Fruit fly (Drosophila melanogaster): ENCODE measurements around the gene P5CDh1.

The P5CDh1 gene

dm6 chr3L:21859299-21860052, 18.3 kb upstream of the P5CDh1 start:
- no peak for TF ChIP-seq rn (GFP tag; IDR thresholded peaks at IDR 0.05)
- peak; percentile 7 for TF ChIP-seq CG9948 (tag; optimal IDR thresholded peaks at IDR 0.05)
- no peak for TF ChIP-seq Pif1A (GFP tag; optimal IDR thresholded peaks at IDR 0.05)
- peak; percentile 29 for TF ChIP-seq CG14655 (GFP tag; optimal IDR thresholded peaks at IDR 0.05)
- peak; percentile 13 for TF ChIP-seq CG17806 (tag; optimal IDR thresholded peaks at IDR 0.05)
- peak; percentile 36 for TF ChIP-seq CG15710 (tag; optimal IDR thresholded peaks at IDR 0.05)
- peak; percentile 57 for TF ChIP-seq CG8159 (tag; optimal IDR thresholded peaks at IDR 0.05)

dm6 chr3L:21848320-21848719, 7.2 kb upstream of the P5CDh1 start:
- TF ChIP-seq CG12605 (GFP tag; IDR thresholded peaks at IDR 0.05) (no peak), Ets98B (GFP tag; IDR thresholded peaks at IDR 0.05) (no peak), CG14655 (GFP tag; optimal IDR thresholded peaks at IDR 0.05) (peak; percentile 10), D1 (tag; optimal IDR thresholded peaks at IDR 0.05) (no peak), CG8159 (tag; optimal IDR thresholded peaks at IDR 0.05) (no peak), CG34367 (tag; optimal IDR thresholded peaks at IDR 0.05) (no peak), CG8301 (tag; optimal IDR thresholded peaks at IDR 0.05) (no peak), CG10348 (GFP tag; IDR thresholded peaks at IDR 0.05) (no peak)

dm6 chr3L:21846591-21846990, 5.4 kb upstream of the P5CDh1 start:
- TF ChIP-seq Pif1B (GFP tag; optimal IDR thresholded peaks at IDR 0.05) (no peak), CG17806 (tag; optimal IDR thresholded peaks at IDR 0.05) (no peak), CG15710 (tag; optimal IDR thresholded peaks at IDR 0.05) (peak; percentile 37), CG4496 (GFP tag; IDR thresholded peaks at IDR 0.05) (no peak), CG8159 (tag; optimal IDR thresholded peaks at IDR 0.05) (peak; percentile 31), CG9948 (tag; optimal IDR thresholded peaks at IDR 0.05) (peak; percentile 14), Ets98B (GFP tag; IDR thresholded peaks at IDR 0.05) (no peak; the same call in 1 of the 2 replicates), CG14655 (GFP tag; optimal IDR thresholded peaks at IDR 0.05) (peak; percentile 24), EcR (GFP tag; optimal IDR thresholded peaks at IDR 0.05) (no peak), fd96Ca (GFP tag; IDR thresholded peaks at IDR 0.05) (peak; percentile 68), CG12605 (GFP tag; IDR thresholded peaks at IDR 0.05) (0 out of 2 replicates have a peak, but pooled peaks have one; percentile 26), CG8301 (tag; optimal IDR thresholded peaks at IDR 0.05) (peak; percentile 5), gl (tag; optimal IDR thresholded peaks at IDR 0.05) (no peak), rn (GFP tag; IDR thresholded peaks at IDR 0.05) (no peak)

DNA sequence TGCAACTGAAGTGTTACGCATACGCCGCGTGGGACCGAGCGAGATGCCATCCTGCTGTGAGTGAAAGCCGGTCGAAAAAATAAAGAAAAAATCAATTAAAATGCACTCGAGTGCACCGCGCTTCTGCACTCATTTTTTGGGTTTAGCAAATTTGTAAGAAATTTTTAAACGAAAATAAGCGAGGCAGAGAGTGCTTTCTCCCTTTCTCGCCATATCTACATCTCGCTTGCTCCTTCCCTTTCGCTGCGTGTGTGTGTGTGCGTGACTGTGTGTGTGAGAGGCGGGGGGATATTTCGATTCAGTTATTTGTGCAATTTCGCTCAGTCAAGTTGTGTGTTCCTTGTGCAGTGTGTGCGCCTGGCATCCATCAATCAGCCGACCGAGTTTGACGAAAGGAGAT, 3.3 kb upstream of the P5CDh1 start, which contains the start of gene mub:
Gene mub (plus strand): TSS at position 301 of the 400 bp plus-strand sequence.
- TF ChIP-seq CG17806 (tag; optimal IDR thresholded peaks at IDR 0.05) (no peak), rn (GFP tag; IDR thresholded peaks at IDR 0.05) (no peak), Ets98B (GFP tag; IDR thresholded peaks at IDR 0.05) (no peak), CG8159 (tag; optimal IDR thresholded peaks at IDR 0.05) (no peak), Snoo (tag; optimal IDR thresholded peaks at IDR 0.05) (no peak), CG15710 (tag; optimal IDR thresholded peaks at IDR 0.05) (no peak), CG10348 (GFP tag; IDR thresholded peaks at IDR 0.05) (no peak), fd96Ca (GFP tag; IDR thresholded peaks at IDR 0.05) (no peak), D1 (tag; optimal IDR thresholded peaks at IDR 0.05) (no peak), CG34367 (tag; optimal IDR thresholded peaks at IDR 0.05) (no peak), Pif1B (GFP tag; optimal IDR thresholded peaks at IDR 0.05) (no peak), CG13204 (GFP tag; optimal IDR thresholded peaks at IDR 0.05) (no peak), gl (tag; optimal IDR thresholded peaks at IDR 0.05) (no peak), CG12605 (GFP tag; IDR thresholded peaks at IDR 0.05) (no peak), CG8301 (tag; optimal IDR thresholded peaks at IDR 0.05) (no peak), CG32121 (GFP tag; IDR thresholded peaks at IDR 0.05) (no peak)

DNA sequence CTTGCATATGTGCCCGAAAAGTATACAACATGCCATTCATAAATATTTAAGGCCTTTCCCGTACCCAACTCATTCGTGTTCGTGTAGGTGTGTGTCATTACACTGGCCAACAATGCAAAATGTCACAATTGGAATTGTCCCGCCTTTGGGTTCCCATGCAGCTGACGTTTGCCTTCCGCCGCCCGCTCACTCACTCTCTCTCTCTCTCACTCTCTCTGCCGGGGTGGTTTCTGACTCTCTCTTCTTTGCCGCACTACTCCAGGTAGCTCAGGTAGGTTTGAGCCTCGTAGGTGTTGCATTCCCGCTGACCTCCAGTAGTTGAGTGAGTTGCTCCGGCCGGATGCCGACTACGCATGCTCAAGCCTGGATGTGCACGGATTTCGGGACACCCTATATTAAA, 2.2 kb upstream of the P5CDh1 start:
- TF ChIP-seq D1 (tag; optimal IDR thresholded peaks at IDR 0.05) (no peak), CG9948 (tag; optimal IDR thresholded peaks at IDR 0.05) (no peak), CG13204 (GFP tag; optimal IDR thresholded peaks at IDR 0.05) (peak; percentile 68), CG4496 (GFP tag; IDR thresholded peaks at IDR 0.05) (no peak), EcR (GFP tag; optimal IDR thresholded peaks at IDR 0.05) (no peak), CG12605 (GFP tag; IDR thresholded peaks at IDR 0.05) (no peak), rn (GFP tag; IDR thresholded peaks at IDR 0.05) (no peak)

dm6 chr3L:21842286-21842685, 1.1 kb upstream of the P5CDh1 start, which contains the start of gene CG14563:
Gene CG14563 (minus strand): TSS chr3L:21842386.
- TF ChIP-seq fd96Ca (GFP tag; IDR thresholded peaks at IDR 0.05) = no peak
- TF ChIP-seq CG9948 (tag; optimal IDR thresholded peaks at IDR 0.05) = no peak
- no peak for TF ChIP-seq CG34367 (tag; optimal IDR thresholded peaks at IDR 0.05)
- TF ChIP-seq CG12605 (GFP tag; IDR thresholded peaks at IDR 0.05) = no peak
- no peak for TF ChIP-seq CG15710 (tag; optimal IDR thresholded peaks at IDR 0.05)
- TF ChIP-seq Snoo (tag; optimal IDR thresholded peaks at IDR 0.05) = no peak
- no peak for TF ChIP-seq Pif1A (GFP tag; optimal IDR thresholded peaks at IDR 0.05)
- TF ChIP-seq CG17806 (tag; optimal IDR thresholded peaks at IDR 0.05) = no peak
- no peak for TF ChIP-seq EcR (GFP tag; optimal IDR thresholded peaks at IDR 0.05)
- TF ChIP-seq CG14655 (GFP tag; optimal IDR thresholded peaks at IDR 0.05) = no peak
- TF ChIP-seq CG4496 (GFP tag; IDR thresholded peaks at IDR 0.05) = no peak
- TF ChIP-seq rn (GFP tag; IDR thresholded peaks at IDR 0.05) = no peak

All from whole organism, pupa.